Fruit fly (Drosophila melanogaster) whole organism, embryonic: ENCODE measurements around the gene Pcyt1.

Experiments
- Adf1 ChIP-seq: fragments of 200-800 bp; sonication (Bioruptor generic); IDR thresholded peaks from 2 replicates; pipeline ENCODE4 v1.3.6; 2022; ENCODE audit warnings: missing biosample characterization, missing genetic modification characterization
- CG10209 ChIP-seq: fragments of 200-800 bp; sonication (Bioruptor generic); optimal IDR thresholded peaks from 3 replicates; lab custom pipeline; 2017; ENCODE audit warnings: missing biosample characterization, mild to moderate bottlenecking, missing genetic modification characterization, missing genetic modification reagents
- CG14014 ChIP-seq: fragments of 200-800 bp; sonication (Bioruptor generic); IDR thresholded peaks from 2 replicates; pipeline ENCODE4 v1.3.6; 2022; ENCODE audit warnings: missing biosample characterization, missing genetic modification characterization
- CG15073 ChIP-seq: fragments of 200-800 bp; sonication (Bioruptor generic); optimal IDR thresholded peaks from 2 replicates; lab custom pipeline; 2016; ENCODE audit warnings: missing biosample characterization, missing genetic modification characterization
- CG16813 ChIP-seq: fragments of 200-800 bp; sonication (Bioruptor generic); IDR thresholded peaks from 3 replicates; pipeline ENCODE4 v1.3.6; 2022; ENCODE audit warnings: missing biosample characterization, missing genetic modification characterization; ENCODE audit not compliant: partially characterized antibody
- CG16815 ChIP-seq: fragments of 200-800 bp; sonication (Bioruptor generic); optimal IDR thresholded peaks from 3 replicates; lab custom pipeline; 2017; ENCODE audit warnings: missing biosample characterization, mild to moderate bottlenecking, missing genetic modification characterization
- CG17359 ChIP-seq: fragments of 200-800 bp; sonication (Bioruptor generic); optimal IDR thresholded peaks from 3 replicates; lab custom pipeline; 2018; ENCODE audit warnings: missing biosample characterization, mild to moderate bottlenecking, missing genetic modification characterization, moderate library complexity
- CG17612 ChIP-seq: fragments of 200-800 bp; sonication (Bioruptor generic); IDR thresholded peaks from 2 replicates; pipeline ENCODE4 v1.3.6; 2022; ENCODE audit warnings: missing biosample characterization, missing genetic modification characterization
- CG18262 ChIP-seq: fragments of 200-800 bp; optimal IDR thresholded peaks from 3 replicates; lab custom pipeline; 2019; ENCODE audit warnings: missing biosample characterization, mild to moderate bottlenecking, missing genetic modification characterization, moderate library complexity
- CG2202 ChIP-seq: fragments of 200-800 bp; sonication (Bioruptor generic); optimal IDR thresholded peaks from 2 replicates; lab custom pipeline; 2018; ENCODE audit warnings: missing biosample characterization, mild to moderate bottlenecking, missing genetic modification characterization
- CG31224 ChIP-seq: fragments of 200-800 bp; sonication (Bioruptor generic); IDR thresholded peaks from 2 replicates; pipeline ENCODE4 v1.3.6; 2022; ENCODE audit warnings: missing biosample characterization, missing genetic modification characterization
- CG42726 ChIP-seq: fragments of 200-800 bp; sonication (Bioruptor generic); IDR thresholded peaks from 2 replicates; pipeline ENCODE4 v1.3.6; 2022; ENCODE audit warnings: missing biosample characterization, missing genetic modification characterization; ENCODE audit not compliant: partially characterized antibody
- CG4820 ChIP-seq: fragments of 200-800 bp; sonication (Bioruptor generic); optimal IDR thresholded peaks from 3 replicates; lab custom pipeline; 2016; ENCODE audit warnings: missing biosample characterization, missing genetic modification characterization
- CG8089 ChIP-seq: fragments of 200-800 bp; sonication (Bioruptor generic); optimal IDR thresholded peaks from 3 replicates; lab custom pipeline; 2016; ENCODE audit warnings: missing biosample characterization, missing genetic modification characterization
- CG8281 ChIP-seq: fragments of 200-800 bp; sonication (Bioruptor generic); optimal IDR thresholded peaks from 2 replicates; lab custom pipeline; 2018; ENCODE audit warnings: missing biosample characterization, mild to moderate bottlenecking, missing genetic modification characterization, moderate library complexity
- CG8290 ChIP-seq, 3 experiments: fragments of 200-800 bp; sonication (Bioruptor generic); optimal IDR thresholded peaks; 2 replicates each; lab custom pipeline; 2016 to 2019; ENCODE audit warnings: missing biosample characterization in 3 of 3, missing genetic modification characterization in 3 of 3, mild to moderate bottlenecking in 2 of 3, moderate library complexity in 1 of 3
- CG8388 ChIP-seq: fragments of 200-800 bp; sonication (Bioruptor generic); optimal IDR thresholded peaks from 2 replicates; lab custom pipeline; 2019; ENCODE audit warnings: missing biosample characterization, mild to moderate bottlenecking, missing genetic modification characterization, moderate library complexity
- Dfd ChIP-seq, 2 experiments: fragments of >200 bp; optimal IDR thresholded peaks; 2 replicates each; lab custom pipeline; 2017; ENCODE audit warnings: missing biosample characterization in 2 of 2, missing genetic modification characterization in 2 of 2
- ERR ChIP-seq: fragments of 200-800 bp; sonication (Bioruptor generic); optimal IDR thresholded peaks from 2 replicates; lab custom pipeline; 2016; ENCODE audit warnings: missing biosample characterization, missing genetic modification characterization
- Ets65A ChIP-seq: fragments of 200-800 bp; sonication (Bioruptor generic); peaks from one replicate; lab custom pipeline; 2016; ENCODE audit warnings: missing biosample characterization, missing genetic modification characterization
- Fer3 ChIP-seq: fragments of 200-800 bp; sonication (Bioruptor generic); optimal IDR thresholded peaks from 2 replicates; lab custom pipeline; 2018; ENCODE audit warnings: missing biosample characterization, mild to moderate bottlenecking, missing genetic modification characterization, moderate library complexity
- Gug ChIP-seq: fragments of 200-800 bp; sonication (Bioruptor generic); IDR thresholded peaks from 4 replicates; pipeline ENCODE4 v1.3.6; 2022; ENCODE audit warnings: missing biosample characterization, missing genetic modification characterization
- H15 ChIP-seq: fragments of 200-800 bp; sonication (Bioruptor generic); IDR thresholded peaks from 3 replicates; pipeline ENCODE4 v1.3.6; 2022; ENCODE audit warnings: missing biosample characterization, missing genetic modification characterization
- Hmr ChIP-seq: fragments of 200-800 bp; sonication (Bioruptor generic); optimal IDR thresholded peaks from 3 replicates; lab custom pipeline; 2017; ENCODE audit warnings: mild to moderate bottlenecking, missing biosample characterization, missing genetic modification reagents, missing genetic modification characterization
- Hr78 ChIP-seq, 2 experiments: fragments of 200-800 bp in 1 of 2; fragments of >200 bp in 1 of 2; sonication (Bioruptor generic) in 1 of 2; optimal IDR thresholded peaks; 2 replicates each; lab custom pipeline; 2017 to 2019; ENCODE audit warnings: missing biosample characterization in 2 of 2, missing genetic modification characterization in 2 of 2, mild to moderate bottlenecking in 1 of 2, moderate library complexity in 1 of 2
- Mad ChIP-seq: fragments of 200-800 bp; sonication (Bioruptor generic); optimal IDR thresholded peaks from 2 replicates; lab custom pipeline; 2016; ENCODE audit warnings: missing biosample characterization, missing genetic modification characterization
- Med ChIP-seq: fragments of 200-800 bp; sonication (Bioruptor generic); peaks from one replicate; lab custom pipeline; 2016; ENCODE audit warnings: missing biosample characterization, missing genetic modification characterization, mild to moderate bottlenecking, inconsistent platforms, moderate library complexity
- Nf-YA ChIP-seq: fragments of 200-800 bp; sonication (Bioruptor generic); IDR thresholded peaks from 2 replicates; pipeline ENCODE4 v1.3.6; 2022; ENCODE audit warnings: missing biosample characterization, missing genetic modification characterization
- Nf-YC ChIP-seq: fragments of 200-800 bp; optimal IDR thresholded peaks from 3 replicates; lab custom pipeline; 2019; ENCODE audit warnings: missing biosample characterization, mild to moderate bottlenecking, missing genetic modification characterization, moderate library complexity
- Oli ChIP-seq: fragments of 200-800 bp; sonication (Bioruptor generic); optimal IDR thresholded peaks from 2 replicates; lab custom pipeline; 2018; ENCODE audit warnings: missing biosample characterization, mild to moderate bottlenecking, missing genetic modification characterization, moderate library complexity
- Poxn ChIP-seq: fragments of 200-800 bp; sonication (Bioruptor generic); IDR thresholded peaks from 2 replicates; pipeline ENCODE4 v1.3.6; 2022; ENCODE audit warnings: missing biosample characterization, missing genetic modification characterization
- Side ChIP-seq: fragments of 200-800 bp; sonication (Bioruptor generic); optimal IDR thresholded peaks from 2 replicates; lab custom pipeline; 2016; ENCODE audit warnings: missing biosample characterization, missing genetic modification characterization
- TFAM ChIP-seq: fragments of 200-800 bp; sonication (Bioruptor generic); optimal IDR thresholded peaks from 2 replicates; lab custom pipeline; 2017; ENCODE audit warnings: missing biosample characterization, missing genetic modification characterization, inconsistent platforms
- ara ChIP-seq: fragments of 200-800 bp; sonication (Bioruptor generic); IDR thresholded peaks from 2 replicates; pipeline ENCODE4 v1.3.6; 2022; ENCODE audit warnings: missing biosample characterization, missing genetic modification characterization
- az2 ChIP-seq: fragments of 200-800 bp; sonication (Bioruptor generic); optimal IDR thresholded peaks from 3 replicates; lab custom pipeline; 2016; ENCODE audit warnings: missing biosample characterization, missing genetic modification characterization
- gem ChIP-seq: fragments of 200-800 bp; sonication (Bioruptor generic); optimal IDR thresholded peaks from 2 replicates; lab custom pipeline; 2019; ENCODE audit warnings: missing biosample characterization, mild to moderate bottlenecking, missing genetic modification characterization, moderate library complexity
- h ChIP-seq: fragments of >200 bp; optimal IDR thresholded peaks from 2 replicates; lab custom pipeline; 2017
- hth ChIP-seq: fragments of >200 bp; optimal IDR thresholded peaks from 2 replicates; lab custom pipeline; 2017; ENCODE audit warnings: inconsistent platforms
- inv ChIP-seq: fragments of 200-800 bp; sonication (Bioruptor generic); IDR thresholded peaks from 2 replicates; pipeline ENCODE4 v1.3.6; 2022; ENCODE audit warnings: missing biosample characterization, missing genetic modification characterization; ENCODE audit not compliant: partially characterized antibody
- klu ChIP-seq: fragments of 200-800 bp; sonication (Bioruptor generic); IDR thresholded peaks from 2 replicates; pipeline ENCODE4 v1.3.6; 2022; ENCODE audit warnings: missing biosample characterization, missing genetic modification characterization
- oc ChIP-seq: fragments of 200-800 bp; sonication (Bioruptor generic); optimal IDR thresholded peaks from 2 replicates; lab custom pipeline; 2018; ENCODE audit warnings: missing biosample characterization, mild to moderate bottlenecking, missing genetic modification characterization, moderate library complexity
- ro ChIP-seq: fragments of 200-800 bp; sonication (Bioruptor generic); IDR thresholded peaks from 2 replicates; pipeline ENCODE4 v1.3.6; 2022; ENCODE audit warnings: missing biosample characterization, missing genetic modification characterization
- schlank ChIP-seq: fragments of 200-800 bp; sonication (Bioruptor generic); optimal IDR thresholded peaks from 2 replicates; lab custom pipeline; 2018; ENCODE audit warnings: missing biosample characterization, mild to moderate bottlenecking, missing genetic modification characterization
- shn ChIP-seq: fragments of 200-800 bp; sonication (Bioruptor generic); optimal IDR thresholded peaks from 3 replicates; lab custom pipeline; 2016; ENCODE audit warnings: missing biosample characterization, missing genetic modification characterization
- stwl ChIP-seq: fragments of 200-800 bp; sonication (Bioruptor generic); optimal IDR thresholded peaks from 3 replicates; lab custom pipeline; 2018; ENCODE audit warnings: missing biosample characterization, mild to moderate bottlenecking, missing genetic modification characterization, moderate library complexity
- tap ChIP-seq: fragments of 200-800 bp; optimal IDR thresholded peaks from 3 replicates; lab custom pipeline; 2019; ENCODE audit warnings: missing biosample characterization, mild to moderate bottlenecking, missing genetic modification characterization, moderate library complexity
- tna ChIP-seq: fragments of 200-800 bp; sonication (Bioruptor generic); IDR thresholded peaks from 2 replicates; pipeline ENCODE4 v1.3.6; 2022; ENCODE audit warnings: missing biosample characterization, missing genetic modification characterization; ENCODE audit not compliant: partially characterized antibody
- trem ChIP-seq: fragments of 200-800 bp; optimal IDR thresholded peaks from 3 replicates; lab custom pipeline; 2019; ENCODE audit warnings: missing biosample characterization, mild to moderate bottlenecking, missing genetic modification characterization, moderate library complexity
- zfh1 ChIP-seq: fragments of 200-800 bp; sonication (Bioruptor generic); IDR thresholded peaks from 3 replicates; pipeline ENCODE4 v1.3.6; 2022; ENCODE audit warnings: missing biosample characterization, missing genetic modification characterization
- zfh2 ChIP-seq: fragments of 200-800 bp; sonication (Bioruptor generic); optimal IDR thresholded peaks from 2 replicates; lab custom pipeline; 2016; ENCODE audit warnings: missing biosample characterization, missing genetic modification characterization

Gene Pcyt1

dm6 chr3L:1578391-1578948 is 32.6 kb downstream of the Pcyt1 start (continued):
- TF ChIP-seq zfh1 (GFP tag; lab: Robert Waterston, UW) (peak; percentile 54; the same call in 2 of the 3 replicates), CG14014 (GFP tag; lab: Robert Waterston, UW) (peak; percentile 34; the same call in 1 of the 2 replicates), CG18262 (tag; lab: Kevin White, UChicago) (peak; percentile 47), Hmr (GFP tag; lab: Kevin White, UChicago) (no peak), Ets65A (peak; percentile 96), CG2202 (tag; lab: Kevin White, UChicago) (no peak), oc (tag; lab: Kevin White, UChicago) (no peak), klu (GFP tag; lab: Robert Waterston, UW) (peak; percentile 55; the same call in 1 of the 2 replicates), ERR (GFP tag; lab: Kevin White, UChicago) (no peak), schlank (tag; lab: Kevin White, UChicago) (no peak), shn (peak; percentile 18), hth (no peak), Oli (tag; lab: Kevin White, UChicago) (peak; percentile 3), CG8290 (GFP tag; optimal IDR thresholded peaks at IDR 0.05; lab: Kevin White, UChicago) (no peak), CG8290 (tag; optimal IDR thresholded peaks at IDR 0.05; lab: Kevin White, UChicago) (peak in 1 of 2 experiments; percentile 20), TFAM (GFP tag; lab: Kevin White, UChicago) (no peak), az2 (GFP tag; lab: Kevin White, UChicago) (peak; percentile 22), H15 (GFP tag; lab: Robert Waterston, UW) (peak; percentile 48; the same call in 2 of the 3 replicates), CG15073 (GFP tag; lab: Kevin White, UChicago) (no peak), CG16815 (GFP tag; lab: Kevin White, UChicago) (no peak), Poxn (no peak), Mad (GFP tag; lab: Kevin White, UChicago) (no peak), CG17359 (tag; lab: Kevin White, UChicago) (peak; percentile 58), h (lab: Kevin White, UChicago) (no peak), stwl (tag; lab: Kevin White, UChicago) (no peak), Hr78 (GFP tag; optimal IDR thresholded peaks at IDR 0.05; lab: Kevin White, UChicago) (no peak), Adf1 (GFP tag; lab: Robert Waterston, UW) (no peak), CG8388 (GFP tag; lab: Kevin White, UChicago) (no peak), tap (tag; lab: Kevin White, UChicago) (peak; percentile 17), Gug (GFP tag; lab: Robert Waterston, UW) (peak; percentile 36; the same call in 1 of the 4 replicates), Med (GFP tag; lab: Kevin White, UChicago) (peak; percentile 93), inv (GFP tag; lab: Robert Waterston, UW) (no peak), Side (GFP tag; lab: Kevin White, UChicago) (peak; percentile 13), Nf-YC (tag; lab: Kevin White, UChicago) (no peak), Nf-YA (GFP tag; lab: Robert Waterston, UW) (peak; percentile 36; the same call in 1 of the 2 replicates), Fer3 (tag; lab: Kevin White, UChicago) (peak; percentile 47), CG16813 (GFP tag; lab: Robert Waterston, UW) (no peak), CG4820 (GFP tag; lab: Kevin White, UChicago) (peak; percentile 37), Dfd (GFP tag; optimal IDR thresholded peaks at IDR 0.05; lab: Kevin White, UChicago) (no peak), CG17612 (GFP tag; lab: Robert Waterston, UW) (no peak), CG42726 (no peak), CG8281 (tag; lab: Kevin White, UChicago) (no peak), gem (tag; lab: Kevin White, UChicago) (peak; percentile 59), CG8089 (GFP tag; lab: Kevin White, UChicago) (no peak), trem (no peak), CG31224 (0 out of 2 replicates have a peak, but pooled peaks have one; percentile 7), CG10209 (GFP tag; lab: Kevin White, UChicago) (peak; percentile 15), ara (GFP tag; lab: Robert Waterston, UW) (no peak; the same call in 1 of the 2 replicates), ro (GFP tag; lab: Robert Waterston, UW) (no peak), tna (no peak), zfh2 (GFP tag; lab: Kevin White, UChicago) (no peak)
